Fruit fly (Drosophila melanogaster) whole organism, pupa: ENCODE measurements around the gene CG32706.

Experiments used
- CG10348 ChIP-seq: fragments of 200-800 bp; sonication (Bioruptor generic); IDR thresholded peaks from 2 replicates; pipeline ENCODE4 v1.3.6; 2022; ENCODE audit warnings: missing biosample characterization, missing genetic modification characterization
- CG12605 ChIP-seq: fragments of 200-800 bp; sonication (Bioruptor generic); IDR thresholded peaks from 2 replicates; pipeline ENCODE4 v1.3.6; 2022; ENCODE audit warnings: missing biosample characterization, missing genetic modification characterization
- CG13204 ChIP-seq: fragments of 200-800 bp; sonication (Bioruptor generic); optimal IDR thresholded peaks from 2 replicates; lab custom pipeline; 2018; ENCODE audit warnings: missing biosample characterization, mild to moderate bottlenecking, missing genetic modification characterization, moderate library complexity
- CG14655 ChIP-seq: fragments of 200-800 bp; sonication (Bioruptor generic); optimal IDR thresholded peaks from 3 replicates; lab custom pipeline; 2017; ENCODE audit warnings: mild to moderate bottlenecking, missing biosample characterization, missing genetic modification reagents, missing genetic modification characterization
- CG15710 ChIP-seq: fragments of 200-800 bp; sonication (Bioruptor generic); optimal IDR thresholded peaks from 2 replicates; lab custom pipeline; 2018; ENCODE audit warnings: missing biosample characterization, mild to moderate bottlenecking, missing genetic modification characterization, moderate library complexity
- CG17806 ChIP-seq: fragments of 200-800 bp; sonication (Bioruptor generic); optimal IDR thresholded peaks from 2 replicates; lab custom pipeline; 2018; ENCODE audit warnings: missing biosample characterization, mild to moderate bottlenecking, missing genetic modification characterization, moderate library complexity
- CG32121 ChIP-seq: fragments of 200-800 bp; sonication (Bioruptor generic); IDR thresholded peaks from 2 replicates; pipeline ENCODE4 v1.3.6; 2022; ENCODE audit warnings: missing biosample characterization, missing genetic modification characterization
- CG34367 ChIP-seq: fragments of 200-800 bp; sonication (Bioruptor generic); optimal IDR thresholded peaks from 2 replicates; lab custom pipeline; 2018; ENCODE audit warnings: missing biosample characterization, mild to moderate bottlenecking, missing genetic modification characterization
- CG4496 ChIP-seq: fragments of 200-800 bp; sonication (Bioruptor generic); IDR thresholded peaks from 3 replicates; pipeline ENCODE4 v1.3.6; 2022; ENCODE audit warnings: missing biosample characterization, missing genetic modification characterization
- CG8159 ChIP-seq: fragments of 200-800 bp; sonication (Bioruptor generic); optimal IDR thresholded peaks from 3 replicates; lab custom pipeline; 2018; ENCODE audit warnings: missing biosample characterization, mild to moderate bottlenecking, missing genetic modification characterization, moderate library complexity
- CG8301 ChIP-seq: fragments of 200-800 bp; sonication (Bioruptor generic); optimal IDR thresholded peaks from 2 replicates; lab custom pipeline; 2018; ENCODE audit warnings: missing biosample characterization, mild to moderate bottlenecking, missing genetic modification characterization
- CG9948 ChIP-seq: fragments of 200-800 bp; sonication (Bioruptor generic); optimal IDR thresholded peaks from 2 replicates; lab custom pipeline; 2018; ENCODE audit warnings: missing biosample characterization, mild to moderate bottlenecking, missing genetic modification characterization, moderate library complexity
- D1 ChIP-seq: fragments of 200-800 bp; sonication (Bioruptor generic); optimal IDR thresholded peaks from 2 replicates; lab custom pipeline; 2018; ENCODE audit warnings: missing biosample characterization, mild to moderate bottlenecking, missing genetic modification characterization, moderate library complexity
- EcR ChIP-seq: fragments of 200-800 bp; sonication (Bioruptor generic); optimal IDR thresholded peaks from 3 replicates; lab custom pipeline; 2019; ENCODE audit warnings: missing biosample characterization, missing genetic modification characterization, mild to moderate bottlenecking, moderate library complexity, missing genetic modification reagents
- Ets98B ChIP-seq: fragments of 200-800 bp; sonication (Bioruptor generic); IDR thresholded peaks from 2 replicates; pipeline ENCODE4 v1.3.6; 2022; ENCODE audit warnings: missing biosample characterization, missing genetic modification characterization
- Pif1A ChIP-seq: fragments of 200-800 bp; sonication (Bioruptor generic); optimal IDR thresholded peaks from 3 replicates; lab custom pipeline; 2016; ENCODE audit warnings: missing biosample characterization, missing genetic modification characterization
- Pif1B ChIP-seq: fragments of 200-800 bp; sonication (Bioruptor generic); optimal IDR thresholded peaks from 3 replicates; lab custom pipeline; 2016; ENCODE audit warnings: missing biosample characterization, missing genetic modification characterization
- Snoo ChIP-seq: fragments of 200-800 bp; sonication (Bioruptor generic); optimal IDR thresholded peaks from 3 replicates; lab custom pipeline; 2017; ENCODE audit warnings: missing biosample characterization, mild to moderate bottlenecking, missing genetic modification characterization, inconsistent platforms
- fd96Ca ChIP-seq: fragments of 200-800 bp; sonication (Bioruptor generic); IDR thresholded peaks from 3 replicates; pipeline ENCODE4 v1.3.6; 2022; ENCODE audit warnings: missing biosample characterization, missing genetic modification characterization
- gl ChIP-seq: fragments of 200-800 bp; sonication (Bioruptor generic); optimal IDR thresholded peaks from 2 replicates; lab custom pipeline; 2018; ENCODE audit warnings: missing biosample characterization, mild to moderate bottlenecking, missing genetic modification characterization
- rn ChIP-seq: fragments of 200-800 bp; sonication (Bioruptor generic); IDR thresholded peaks from 2 replicates; pipeline ENCODE4 v1.3.6; 2022; ENCODE audit warnings: missing biosample characterization, missing genetic modification characterization

Gene CG32706

dm6 chrX:9109072-9109844 is 22.3 kb downstream of the CG32706 start:
- TF ChIP-seq CG8301 (tag; lab: Kevin White, UChicago): peak; percentile 41
- peak; percentile 32 for TF ChIP-seq CG15710
- TF ChIP-seq CG14655 (GFP tag; lab: Kevin White, UChicago): no peak
- TF ChIP-seq CG4496: peak; percentile 57; the same call in 1 of the 3 replicates
- TF ChIP-seq Pif1B: no peak
- peak; percentile 23 for TF ChIP-seq Snoo
- TF ChIP-seq CG8159: peak; percentile 40
- TF ChIP-seq CG9948 (tag; lab: Kevin White, UChicago): peak; percentile 50
- peak; percentile 45 for TF ChIP-seq CG34367
- no peak; the same call in 2 of the 3 replicates for TF ChIP-seq fd96Ca
- TF ChIP-seq, all 21 proteins: peak for 7

- TF ChIP-seq CG13204 (GFP tag; lab: Kevin White, UChicago) (no peak), CG9948 (tag; lab: Kevin White, UChicago) (no peak), CG17806 (tag; lab: Kevin White, UChicago) (no peak), CG10348 (no peak), CG4496 (no peak), CG15710 (no peak)
Measured at dm6 chrX:9110155-9110909, 23.4 kb downstream of the CG32706 start.

- TF ChIP-seq Ets98B (GFP tag; lab: Robert Waterston, UW): no peak
- TF ChIP-seq CG32121: no peak
- TF ChIP-seq, all 21 proteins: peak for 0
Measured at dm6 chrX:9117831-9118230, 30.9 kb downstream of the CG32706 start.

dm6 chrX:9118961-9119633 is 32.2 kb downstream of the CG32706 start:
- no peak for TF ChIP-seq Snoo
- peak; percentile 63 for TF ChIP-seq CG14655 (GFP tag; lab: Kevin White, UChicago)
- TF ChIP-seq CG17806 (tag; lab: Kevin White, UChicago): peak; percentile 18
- no peak for TF ChIP-seq rn
- TF ChIP-seq CG4496: 0 out of 3 replicates have a peak, but pooled peaks have one; percentile 38
- peak; percentile 47 for TF ChIP-seq CG8159
- peak; percentile 46; the same call in 1 of the 3 replicates for TF ChIP-seq fd96Ca
- TF ChIP-seq CG8301 (tag; lab: Kevin White, UChicago): peak; percentile 45

- no peak for TF ChIP-seq CG12605 (GFP tag; lab: Robert Waterston, UW)
- TF ChIP-seq CG13204 (GFP tag; lab: Kevin White, UChicago): no peak
- peak; percentile 1 for TF ChIP-seq CG14655 (GFP tag; lab: Kevin White, UChicago)
Measured at dm6 chrX:9119671-9120364, 32.9 kb downstream of the CG32706 start.

dm6 chrX:9120828-9121754 is 34.2 kb downstream of the CG32706 start:
- peak; percentile 39 for TF ChIP-seq CG14655 (GFP tag; lab: Kevin White, UChicago)
- TF ChIP-seq CG34367: no peak
- peak; percentile 53 for TF ChIP-seq CG8159
- peak; percentile 28 for TF ChIP-seq Pif1A (GFP tag; lab: Kevin White, UChicago)
- TF ChIP-seq Snoo: peak; percentile 35
- TF ChIP-seq CG15710: peak; percentile 21
- TF ChIP-seq CG9948 (tag; lab: Kevin White, UChicago): peak; percentile 34
- no peak for TF ChIP-seq CG13204 (GFP tag; lab: Kevin White, UChicago)
- no peak for TF ChIP-seq fd96Ca
- TF ChIP-seq rn: no peak
- peak; percentile 29 for TF ChIP-seq CG17806 (tag; lab: Kevin White, UChicago)
- no peak for TF ChIP-seq gl
- no peak for TF ChIP-seq D1 (tag; lab: Kevin White, UChicago)
- no peak for TF ChIP-seq CG10348
- peak; percentile 16 for TF ChIP-seq Pif1B
- TF ChIP-seq CG8301 (tag; lab: Kevin White, UChicago): peak; percentile 36
- no peak for TF ChIP-seq EcR (GFP tag; lab: Kevin White, UChicago)
- peak; percentile 29; the same call in 1 of the 2 replicates for TF ChIP-seq CG32121
- no peak for TF ChIP-seq CG12605 (GFP tag; lab: Robert Waterston, UW)
- TF ChIP-seq Ets98B (GFP tag; lab: Robert Waterston, UW): no peak
- TF ChIP-seq CG4496: 0 out of 3 replicates have a peak, but pooled peaks have one; percentile 27
